Worm (Caenorhabditis elegans) whole organism, L4/young adult: ENCODE results near the gene dsh-2.

Experiments
- W03F9.2 ChIP-seq: fragments of 150-350 bp; optimal IDR thresholded peaks from 2 replicates; lab custom pipeline; 2014; ENCODE audit warnings: missing biosample characterization, missing genetic modification characterization
- him-1 ChIP-seq: sonication (generic microtip); optimal IDR thresholded peaks from 2 replicates; lab custom pipeline; 2016; ENCODE audit warnings: missing genotype, missing genetic modification reagents, missing genetic modification characterization, missing compliant biosample characterization

DNA sequence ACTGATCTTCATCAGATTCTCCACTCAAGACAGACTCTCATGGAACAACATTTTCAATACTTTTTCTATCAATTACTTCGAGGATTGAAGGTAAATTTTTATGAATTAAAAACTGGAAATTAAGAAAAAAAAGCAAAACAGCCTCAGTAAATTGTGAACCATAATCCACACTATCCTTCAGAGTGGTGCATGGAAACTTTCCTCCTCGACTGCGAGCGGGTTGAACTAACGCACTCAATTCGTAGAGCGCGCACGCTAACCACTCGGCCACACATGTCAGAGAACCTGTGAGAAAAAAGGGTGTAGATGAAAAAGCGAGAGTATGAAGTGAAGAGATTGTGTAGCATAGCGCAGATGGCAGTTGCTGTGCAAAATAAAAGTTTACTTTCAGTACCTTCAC is 24.0 kb upstream of the dsh-2 start:
- TF ChIP-seq W03F9.2 (tag; lab: Kevin White, UChicago) (peak; percentile 32), him-1 (peak; percentile 86)
